Fruit fly (Drosophila melanogaster) whole organism: Measurements from ENCODE around the gene CG13930.

ENCODE experiments used
- CG8478 ChIP-seq: fragments of >200 bp; optimal IDR thresholded peaks from 2 replicates; lab custom pipeline; 2018; ENCODE audit warnings: inconsistent platforms
- Dll ChIP-seq: fragments of >200 bp; optimal IDR thresholded peaks from 2 replicates; lab custom pipeline; 2017
- EcR ChIP-seq, 2 experiments: fragments of >200 bp; optimal IDR thresholded peaks; 2 replicates each; lab custom pipeline; 2017; ENCODE audit warnings: missing biosample characterization in 2 of 2, missing genetic modification characterization in 2 of 2, missing genetic modification reagents in 2 of 2
- pan ChIP-seq: fragments of >200 bp; optimal IDR thresholded peaks from 2 replicates; lab custom pipeline; 2017
- psq ChIP-seq: fragments of >200 bp; optimal IDR thresholded peaks from 2 replicates; lab custom pipeline; 2017
- usp ChIP-seq: fragments of >200 bp; optimal IDR thresholded peaks from 2 replicates; lab custom pipeline; 2017; ENCODE audit warnings: missing biosample characterization, missing genetic modification characterization, mixed read lengths

Gene CG13930

DNA sequence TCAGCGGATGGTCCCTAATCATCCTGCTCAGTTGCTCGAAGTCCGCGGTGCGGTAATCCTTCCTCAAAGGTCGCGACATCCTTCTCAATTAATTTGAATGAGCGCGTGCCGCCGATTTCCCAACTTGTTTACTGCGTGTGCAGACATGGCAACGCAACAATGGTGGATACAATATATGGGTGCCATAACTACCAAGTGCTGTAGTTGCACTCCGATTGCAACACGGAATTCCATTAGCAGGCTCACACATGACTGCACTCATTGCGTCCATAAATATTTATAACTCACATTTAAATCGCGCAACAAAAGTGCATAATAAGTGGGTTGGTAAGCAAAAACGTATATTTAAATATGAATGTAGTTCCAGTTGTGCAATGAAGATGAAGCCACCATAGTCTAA, at the start of gene CG13930:
TSS of gene CG13930 (minus strand) at position 101 of the 400 bp plus-strand sequence.
- TF ChIP-seq Dll (no peak), usp (GFP tag; lab: Kevin White, UChicago) (no peak), pan (lab: Kevin White, UChicago) (no peak), CG8478 (lab: Kevin White, UChicago) (no peak), psq (lab: Kevin White, UChicago) (no peak)

DNA sequence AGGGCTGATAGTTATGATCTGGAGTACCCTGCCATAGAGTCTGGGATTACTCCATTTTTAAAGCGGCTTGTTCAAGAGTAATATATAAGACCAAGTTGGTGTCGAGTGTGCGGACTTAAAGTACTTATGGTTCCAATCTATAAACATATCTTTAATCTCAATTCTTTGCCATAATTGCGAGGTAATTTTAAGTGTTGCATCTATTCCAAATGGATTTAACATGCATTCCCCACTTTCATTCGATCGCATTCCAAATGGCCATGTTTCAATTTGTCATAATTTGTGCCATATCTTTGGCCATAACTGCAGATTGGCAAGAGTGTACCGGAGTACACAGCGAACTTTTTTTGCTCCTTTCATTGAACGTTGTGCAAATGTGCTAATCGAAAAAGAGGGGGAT, 38.7 kb upstream of the CG13930 start:
- TF ChIP-seq pan (lab: Kevin White, UChicago), result no peak
- no peak for TF ChIP-seq Dll
- no peak for TF ChIP-seq EcR (GFP tag; optimal IDR thresholded peaks at IDR 0.05; lab: Kevin White, UChicago)
- no peak for TF ChIP-seq CG8478 (lab: Kevin White, UChicago)
- TF ChIP-seq usp (GFP tag; lab: Kevin White, UChicago), result no peak
- no peak for TF ChIP-seq psq (lab: Kevin White, UChicago)

DNA sequence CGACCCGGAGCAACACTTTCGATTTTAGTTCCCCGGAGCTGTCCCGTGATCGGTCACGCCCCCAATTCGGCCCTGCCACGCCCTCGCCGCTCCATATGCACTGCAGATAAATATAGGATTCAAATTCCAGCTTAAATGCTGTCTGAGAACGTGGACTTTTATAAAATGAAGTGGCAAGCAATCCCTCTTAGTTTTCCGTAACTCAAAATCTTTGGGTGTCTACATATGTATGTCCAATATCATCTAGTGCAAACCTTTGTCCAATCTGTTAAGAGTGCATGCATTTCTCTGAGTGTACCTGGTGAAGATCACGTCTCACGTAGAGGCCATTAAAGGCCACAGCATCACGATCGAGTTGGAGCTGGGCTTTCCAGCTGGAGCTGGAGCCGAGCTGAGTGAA, 38.0 kb upstream of the CG13930 start:
- TF ChIP-seq usp (GFP tag; lab: Kevin White, UChicago) (no peak), psq (lab: Kevin White, UChicago) (no peak), CG8478 (lab: Kevin White, UChicago) (no peak), EcR (GFP tag; optimal IDR thresholded peaks at IDR 0.05; lab: Kevin White, UChicago) (no peak), Dll (no peak), pan (lab: Kevin White, UChicago) (no peak)

DNA sequence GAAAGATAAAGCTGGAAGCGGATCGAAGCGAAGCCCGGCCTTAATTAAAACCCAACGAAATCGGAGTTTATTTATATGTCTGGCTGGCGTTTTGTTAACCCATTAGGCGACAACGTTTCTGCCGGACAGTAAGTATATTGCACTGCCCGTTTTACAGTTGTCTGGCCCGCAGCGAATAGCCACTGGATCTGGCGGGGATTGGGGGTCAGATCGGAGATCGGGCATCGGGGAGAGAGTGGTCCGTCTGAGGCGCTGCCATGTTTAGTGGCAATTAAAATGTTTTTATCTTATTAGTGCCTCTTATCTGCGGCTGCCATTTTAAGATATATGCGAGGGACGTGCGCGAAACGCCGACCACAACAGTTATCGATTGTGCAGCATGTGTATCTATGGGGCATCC, 36.6 kb upstream of the CG13930 start:
- no peak for TF ChIP-seq Dll
- no peak for TF ChIP-seq usp (GFP tag; lab: Kevin White, UChicago)
- no peak for TF ChIP-seq psq (lab: Kevin White, UChicago)
- TF ChIP-seq pan (lab: Kevin White, UChicago), result no peak
- TF ChIP-seq EcR (GFP tag; optimal IDR thresholded peaks at IDR 0.05; lab: Kevin White, UChicago), result no peak
- no peak for TF ChIP-seq CG8478 (lab: Kevin White, UChicago)

DNA sequence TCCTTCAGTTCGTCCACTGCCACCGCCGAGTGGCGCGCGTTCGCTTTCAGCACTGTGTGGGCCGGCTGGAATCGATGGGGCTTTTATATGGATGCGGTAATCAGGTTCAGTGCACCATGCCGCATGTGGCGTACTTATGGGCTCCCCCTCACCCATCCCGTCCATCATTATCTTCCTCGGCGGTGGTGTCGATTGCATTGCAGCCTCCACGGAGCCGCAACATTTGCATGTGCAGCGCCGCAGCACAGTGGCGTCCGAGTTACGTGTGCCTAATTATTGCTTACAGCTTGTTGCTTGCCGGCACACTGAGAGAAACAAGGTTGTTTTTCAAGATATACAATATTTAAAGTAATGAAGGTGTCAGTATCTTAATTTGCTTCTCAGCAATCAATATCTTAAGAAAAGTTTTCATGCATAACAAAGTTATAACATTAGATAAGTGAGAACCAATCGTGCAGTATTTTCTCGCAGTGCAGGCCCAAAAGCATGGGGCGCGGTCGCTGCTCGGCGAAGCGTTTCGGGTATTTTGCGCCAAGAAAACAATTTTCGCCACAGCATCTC, 29.9 kb upstream of the CG13930 start, which contains the start of gene CG13931:
TSS of gene CG13931 (minus strand) at position 41 of the 561 bp plus-strand sequence.
- TF ChIP-seq CG8478 (lab: Kevin White, UChicago) (no peak), EcR (GFP tag; optimal IDR thresholded peaks at IDR 0.05; lab: Kevin White, UChicago) (no peak), pan (lab: Kevin White, UChicago) (no peak), usp (GFP tag; lab: Kevin White, UChicago) (no peak), psq (lab: Kevin White, UChicago) (no peak), Dll (no peak)

DNA sequence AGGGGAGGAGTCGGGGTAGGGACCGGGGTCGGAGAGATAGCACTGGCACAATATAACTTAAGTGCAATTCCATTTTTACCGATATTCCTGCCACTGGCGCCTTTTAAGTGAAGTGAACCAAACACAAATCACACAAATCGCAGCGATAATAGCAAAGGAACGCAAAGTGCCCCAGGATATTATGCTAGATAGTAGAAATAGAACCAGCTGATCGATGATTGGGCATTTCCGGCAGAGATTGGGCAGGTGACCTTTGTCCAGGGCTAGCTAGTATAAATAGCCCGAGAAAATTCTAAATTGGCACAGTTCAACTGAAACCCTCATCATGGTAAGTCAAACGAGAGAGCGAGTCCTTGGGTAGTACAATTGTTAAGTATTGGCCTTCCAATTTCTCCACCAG, 21.8 kb upstream of the CG13930 start, which contains the start of gene CG12011:
TSS of gene CG12011 (plus strand) at position 301 of the 400 bp plus-strand sequence.
- TF ChIP-seq Dll, result no peak
- no peak for TF ChIP-seq EcR (GFP tag; optimal IDR thresholded peaks at IDR 0.05; lab: Kevin White, UChicago)
- TF ChIP-seq psq (lab: Kevin White, UChicago), result no peak
- no peak for TF ChIP-seq pan (lab: Kevin White, UChicago)
- TF ChIP-seq CG8478 (lab: Kevin White, UChicago), result no peak
- no peak for TF ChIP-seq usp (GFP tag; lab: Kevin White, UChicago)

DNA sequence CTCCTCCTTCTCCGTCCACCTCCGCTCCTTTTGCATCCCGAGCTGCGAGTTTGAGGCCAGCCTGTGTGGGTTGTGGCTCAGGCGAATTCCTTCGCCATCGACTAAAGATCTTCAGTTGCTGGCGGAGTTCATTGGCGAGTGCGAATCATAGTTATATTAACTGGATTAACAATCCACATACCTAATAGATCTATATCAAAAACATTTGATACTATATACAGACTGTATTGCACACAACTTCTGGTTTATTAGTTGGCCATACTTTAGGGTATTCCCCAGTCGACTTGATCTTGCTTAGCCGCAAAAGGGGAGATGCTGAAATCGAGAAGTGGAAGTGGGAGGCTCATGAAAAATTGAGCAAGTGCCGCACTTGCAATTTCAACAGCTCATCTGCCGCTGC, 20.3 kb upstream of the CG13930 start:
- TF ChIP-seq CG8478 (lab: Kevin White, UChicago), result no peak
- TF ChIP-seq psq (lab: Kevin White, UChicago), result no peak
- TF ChIP-seq Dll, result no peak
- TF ChIP-seq pan (lab: Kevin White, UChicago), result no peak

DNA sequence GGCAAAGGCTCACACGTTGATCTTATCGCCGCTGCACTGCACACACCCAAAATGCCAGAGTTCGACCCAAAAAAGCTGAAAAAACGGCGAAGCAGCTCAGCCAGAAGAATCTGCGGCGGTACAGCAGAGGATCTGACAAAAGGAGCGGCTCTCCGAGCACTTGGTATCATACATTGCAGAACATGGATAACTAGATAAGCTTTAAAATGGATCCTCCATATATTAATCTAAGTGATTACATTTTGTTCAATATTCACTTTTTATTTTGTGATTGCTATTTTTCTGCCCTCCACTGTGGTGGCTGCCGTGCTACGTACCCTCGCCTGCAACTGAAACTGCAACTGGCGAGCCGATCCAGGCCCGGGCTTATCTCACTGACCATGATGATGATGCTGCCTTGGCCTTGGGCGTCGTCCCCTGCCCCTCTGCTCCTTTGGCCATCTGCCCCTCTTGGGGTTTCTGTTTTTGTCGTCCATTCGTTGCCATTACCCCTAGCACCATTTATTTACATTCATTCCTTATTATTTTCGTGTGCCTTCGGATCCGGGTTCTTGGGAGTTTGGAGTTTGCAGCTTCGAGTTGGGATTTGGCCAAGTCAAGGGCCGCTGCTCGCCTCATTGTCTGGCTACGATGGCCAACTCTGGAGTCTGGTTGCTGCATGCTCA, 19.7 kb upstream of the CG13930 start:
- peak in 1 of 2 experiments; percentile 18 for TF ChIP-seq EcR (GFP tag; optimal IDR thresholded peaks at IDR 0.05; lab: Kevin White, UChicago)
- TF ChIP-seq CG8478 (lab: Kevin White, UChicago), result no peak

DNA sequence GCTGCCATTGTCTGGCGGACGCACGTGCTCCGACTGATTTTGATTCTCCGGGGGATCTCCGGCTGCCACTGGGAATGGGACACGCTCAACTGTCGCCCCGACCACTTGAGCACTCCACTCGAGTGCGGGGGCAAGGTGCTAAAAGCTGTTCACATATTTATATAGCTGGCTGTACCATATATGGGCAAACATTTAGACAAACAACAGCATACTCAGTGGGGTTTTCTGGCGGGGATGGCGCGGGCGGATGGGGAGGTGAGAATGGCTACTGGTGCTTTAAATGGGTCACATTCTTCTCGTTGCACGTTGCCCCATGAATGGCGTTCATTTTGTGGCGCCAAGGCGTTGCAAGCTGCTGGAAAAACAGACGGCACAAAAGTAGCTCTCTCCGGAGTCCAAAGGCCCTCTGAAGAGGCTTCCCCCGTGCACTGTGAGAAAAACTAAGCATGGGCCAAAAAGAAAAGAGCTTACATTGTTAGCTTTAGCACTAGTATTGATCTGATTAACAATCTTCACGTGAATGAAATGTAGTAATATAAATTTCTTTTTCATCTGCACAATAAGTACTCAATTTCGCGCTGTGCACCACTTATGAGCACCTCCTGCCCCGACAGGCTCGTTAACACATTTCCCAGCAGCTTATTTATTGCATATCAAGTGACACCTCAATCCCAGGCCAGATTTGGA, 18.3 kb upstream of the CG13930 start:
- no peak for TF ChIP-seq psq (lab: Kevin White, UChicago)
- TF ChIP-seq EcR (GFP tag; optimal IDR thresholded peaks at IDR 0.05; lab: Kevin White, UChicago), result no peak
- no peak for TF ChIP-seq CG8478 (lab: Kevin White, UChicago)
- TF ChIP-seq pan (lab: Kevin White, UChicago), result no peak
- no peak for TF ChIP-seq usp (GFP tag; lab: Kevin White, UChicago)
- no peak for TF ChIP-seq Dll

DNA sequence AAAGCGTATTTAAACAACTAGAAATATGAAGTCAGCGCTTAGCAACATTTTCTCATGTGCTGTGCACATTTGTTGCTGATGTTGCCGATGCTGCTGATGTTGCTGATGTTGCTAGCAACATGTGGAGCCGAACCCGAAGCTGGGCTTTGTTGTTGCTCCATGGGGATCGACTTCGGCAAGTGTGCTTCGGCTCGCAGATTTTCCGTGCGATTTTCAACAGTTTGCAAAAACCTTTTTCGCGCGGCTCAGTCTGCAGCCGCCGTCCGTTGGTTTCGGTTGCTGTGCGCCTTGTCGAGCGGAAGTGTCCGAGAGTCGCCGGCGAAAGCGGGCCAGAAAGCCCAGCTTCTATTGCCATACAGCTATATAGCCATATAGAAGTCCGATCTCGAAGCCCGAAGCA, 16.0 kb upstream of the CG13930 start:
- TF ChIP-seq psq (lab: Kevin White, UChicago), result no peak

DNA sequence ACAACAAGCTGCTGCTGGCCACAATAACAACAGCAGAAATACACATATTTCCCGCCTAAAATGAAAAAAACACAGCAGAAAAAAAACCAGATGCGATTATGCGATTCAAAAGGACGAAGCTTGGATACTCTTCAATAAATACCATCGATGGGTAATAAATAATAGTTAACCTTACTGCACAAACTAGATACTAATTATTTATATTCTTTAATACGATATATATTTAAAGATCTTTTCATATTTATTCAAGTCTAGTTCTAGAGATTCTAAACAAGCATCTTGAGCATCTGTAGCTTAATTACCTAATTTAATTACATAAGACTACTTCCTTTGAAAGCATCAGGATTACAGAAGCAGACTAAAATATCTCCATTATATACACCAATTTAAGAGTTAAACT, 15.6 kb upstream of the CG13930 start:
- TF ChIP-seq pan (lab: Kevin White, UChicago), result no peak

DNA sequence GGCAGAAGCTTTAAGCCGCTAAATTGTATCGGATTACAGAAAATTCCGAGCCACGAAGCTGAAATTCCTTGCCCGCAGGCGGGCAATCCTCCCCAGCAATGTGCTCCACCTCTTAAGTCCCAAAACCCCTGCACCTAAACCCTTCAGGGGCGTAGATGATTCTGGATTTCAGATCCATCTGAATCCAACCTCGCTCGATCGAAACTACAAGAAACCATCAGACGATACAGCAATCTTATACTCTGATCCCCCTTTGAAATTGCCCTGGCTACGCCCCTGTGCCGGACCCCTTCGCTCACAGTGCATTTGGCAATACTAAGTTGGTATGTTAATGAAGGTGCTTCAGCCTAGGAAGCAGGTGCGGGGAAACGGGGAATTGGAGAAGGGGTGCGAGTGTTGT, 10.6 kb upstream of the CG13930 start:
- TF ChIP-seq pan (lab: Kevin White, UChicago) (no peak), usp (GFP tag; lab: Kevin White, UChicago) (no peak)
